Worm (Caenorhabditis elegans) whole organism, L1 larva: ENCODE data around the gene ZC449.2.

Experiments
- C04F5.9 ChIP-seq: sonication (generic microtip); optimal IDR thresholded peaks from 2 replicates; lab custom pipeline; 2016; ENCODE audit warnings: missing genetic modification characterization, missing compliant biosample characterization
- C34B4.2 ChIP-seq: sonication (generic microtip); optimal IDR thresholded peaks from 2 replicates; lab custom pipeline; 2017; ENCODE audit warnings: mild to moderate bottlenecking, missing genetic modification characterization, missing compliant biosample characterization
- aha-1 ChIP-seq: fragments of 150-350 bp; optimal IDR thresholded peaks from 2 replicates; lab custom pipeline; 2014; ENCODE audit warnings: missing biosample characterization, missing genetic modification characterization
- ama-1 ChIP-seq: fragments of 150-350 bp; optimal IDR thresholded peaks from 2 replicates; lab custom pipeline; 2014
- ceh-8 ChIP-seq: fragments of 200-800 bp; sonication (Bioruptor generic); optimal IDR thresholded peaks from 2 replicates; lab custom pipeline; 2018; ENCODE audit warnings: mild to moderate bottlenecking, missing genetic modification characterization, moderate library complexity, missing compliant biosample characterization
- ceh-82 ChIP-seq, 3 experiments: fragments of 150-350 bp in 1 of 3; sonication (generic microtip) in 2 of 3; optimal IDR thresholded peaks; 2 replicates each; lab custom pipeline; 2014 to 2017; ENCODE audit warnings: missing biosample characterization in 3 of 3, missing genetic modification characterization in 3 of 3
- dpl-1 ChIP-seq, 3 experiments: fragments of 150-350 bp in 2 of 3; sonication (generic microtip) in 1 of 3; optimal IDR thresholded peaks; 2 replicates each; lab custom pipeline; 2014 to 2017; ENCODE audit warnings: missing biosample characterization in 3 of 3, missing genetic modification characterization in 3 of 3, missing genetic modification reagents in 3 of 3
- dsc-1 ChIP-seq: sonication (generic microtip); optimal IDR thresholded peaks from 2 replicates; lab custom pipeline; 2016; ENCODE audit warnings: mild to moderate bottlenecking, missing genetic modification characterization, missing compliant biosample characterization
- efl-3 ChIP-seq: fragments of 200-800 bp; sonication (Bioruptor generic); optimal IDR thresholded peaks from 2 replicates; lab custom pipeline; 2018; ENCODE audit warnings: mild to moderate bottlenecking, missing genetic modification characterization, missing compliant biosample characterization
- egl-27 ChIP-seq, 2 experiments: fragments of 150-350 bp in 1 of 2; sonication (generic microtip); optimal IDR thresholded peaks; 3 replicates each; lab custom pipeline; 2017 to 2018; ENCODE audit warnings: missing biosample characterization in 2 of 2, missing genetic modification characterization in 2 of 2, missing genetic modification reagents in 2 of 2
- elt-3 ChIP-seq, 6 experiments: fragments of 150-350 bp in 1 of 6; sonication (generic microtip); optimal IDR thresholded peaks; 2 replicates each; lab custom pipeline; 2017 to 2018; ENCODE audit warnings: missing biosample characterization in 6 of 6, missing genetic modification characterization in 6 of 6, inconsistent platforms in 1 of 6
- fkh-8 ChIP-seq: sonication (generic microtip); optimal IDR thresholded peaks from 2 replicates; lab custom pipeline; 2016; ENCODE audit warnings: mild to moderate bottlenecking, missing genetic modification characterization, missing compliant biosample characterization
- fos-1 ChIP-seq: fragments of 150-350 bp; optimal IDR thresholded peaks from 2 replicates; lab custom pipeline; 2014; ENCODE audit warnings: missing biosample characterization, missing genetic modification characterization
- hlh-17 ChIP-seq: fragments of 200-800 bp; sonication (Bioruptor generic); optimal IDR thresholded peaks from 2 replicates; lab custom pipeline; 2018; ENCODE audit warnings: missing genetic modification characterization, mild to moderate bottlenecking, missing compliant biosample characterization, moderate library complexity, borderline replicate concordance
- hpl-2 ChIP-seq: fragments of 150-350 bp; optimal IDR thresholded peaks from 2 replicates; lab custom pipeline; 2014; ENCODE audit warnings: missing biosample characterization, missing genetic modification reagents, missing genetic modification characterization
- lin-35 ChIP-seq, 2 experiments: fragments of 150-350 bp; optimal IDR thresholded peaks; 2 replicates each; lab custom pipeline; 2014; ENCODE audit warnings: missing biosample characterization in 2 of 2, missing genetic modification characterization in 2 of 2, missing genetic modification reagents in 2 of 2
- nhr-11 ChIP-seq: fragments of 150-350 bp; optimal IDR thresholded peaks from 2 replicates; lab custom pipeline; 2014; ENCODE audit warnings: missing biosample characterization, missing genetic modification characterization
- nhr-12 ChIP-seq: sonication (generic microtip); optimal IDR thresholded peaks from 2 replicates; lab custom pipeline; 2017; ENCODE audit warnings: missing biosample characterization, missing genetic modification characterization
- nhr-28 ChIP-seq: fragments of 150-350 bp; optimal IDR thresholded peaks from 2 replicates; lab custom pipeline; 2014; ENCODE audit warnings: missing biosample characterization, missing genetic modification characterization
- nhr-47 ChIP-seq: sonication (generic microtip); optimal IDR thresholded peaks from 2 replicates; lab custom pipeline; 2016; ENCODE audit warnings: mild to moderate bottlenecking, missing genetic modification characterization, moderate library complexity, missing compliant biosample characterization
- nhr-77 ChIP-seq: fragments of 150-350 bp; optimal IDR thresholded peaks from 2 replicates; lab custom pipeline; 2014; ENCODE audit warnings: missing biosample characterization, missing genetic modification characterization
- nhr-85 ChIP-seq: sonication (generic microtip); peaks from one replicate; lab custom pipeline; 2016; ENCODE audit warnings: missing genetic modification characterization, inconsistent platforms, missing compliant biosample characterization
- pax-3 ChIP-seq: fragments of 200-800 bp; sonication (Bioruptor generic); optimal IDR thresholded peaks from 2 replicates; lab custom pipeline; 2018; ENCODE audit warnings: mild to moderate bottlenecking, missing genetic modification characterization, moderate library complexity, missing compliant biosample characterization
- rnt-1 ChIP-seq: sonication (generic microtip); optimal IDR thresholded peaks from 2 replicates; lab custom pipeline; 2016; ENCODE audit warnings: mild to moderate bottlenecking, missing genetic modification characterization, moderate library complexity, missing compliant biosample characterization
- snpc-4 ChIP-seq: fragments of 150-350 bp; optimal IDR thresholded peaks from 2 replicates; lab custom pipeline; 2014; ENCODE audit warnings: missing biosample characterization, missing genetic modification characterization
- sptf-1 ChIP-seq: fragments of 150-350 bp; optimal IDR thresholded peaks from 2 replicates; lab custom pipeline; 2014; ENCODE audit warnings: missing biosample characterization, missing genetic modification characterization
- swsn-7 ChIP-seq: sonication (generic microtip); optimal IDR thresholded peaks from 2 replicates; lab custom pipeline; 2016; ENCODE audit warnings: missing genetic modification characterization, missing compliant biosample characterization
- tbx-2 ChIP-seq: sonication (generic microtip); optimal IDR thresholded peaks from 2 replicates; lab custom pipeline; 2016; ENCODE audit warnings: missing genetic modification characterization, missing compliant biosample characterization
- tlp-1 ChIP-seq: fragments of 150-350 bp; optimal IDR thresholded peaks from 2 replicates; lab custom pipeline; 2014; ENCODE audit warnings: missing biosample characterization, missing genetic modification characterization
- unc-130 ChIP-seq: fragments of 150-350 bp; optimal IDR thresholded peaks from 2 replicates; lab custom pipeline; 2017; ENCODE audit warnings: missing biosample characterization, missing genetic modification characterization, inconsistent platforms
- unc-30 ChIP-seq: sonication (generic microtip); optimal IDR thresholded peaks from 2 replicates; lab custom pipeline; 2017; ENCODE audit warnings: missing biosample characterization, missing genetic modification characterization
- unc-62 ChIP-seq: fragments of 150-350 bp; optimal IDR thresholded peaks from 2 replicates; lab custom pipeline; 2014; ENCODE audit warnings: missing biosample characterization, missing genetic modification reagents, missing genetic modification characterization
- vab-15 ChIP-seq: sonication (generic microtip); optimal IDR thresholded peaks from 2 replicates; lab custom pipeline; 2017; ENCODE audit warnings: missing genotype, mild to moderate bottlenecking, missing genetic modification characterization, missing compliant biosample characterization
- zag-1 ChIP-seq: fragments of 150-350 bp; optimal IDR thresholded peaks from 2 replicates; lab custom pipeline; 2014; ENCODE audit warnings: missing biosample characterization, missing genetic modification characterization
- ztf-11 ChIP-seq, 2 experiments: sonication (generic microtip); optimal IDR thresholded peaks; 2 replicates each; lab custom pipeline; 2016 to 2017; ENCODE audit warnings: missing genetic modification characterization in 2 of 2, missing biosample characterization in 1 of 2, missing compliant biosample characterization in 1 of 2

The ZC449.2 gene

ce11 chrX:4986354-4986753 is 34.7 kb upstream of the ZC449.2 start:
- TF ChIP-seq ztf-11 (tag; optimal IDR thresholded peaks at IDR 0.05; lab: Kevin White, UChicago), result no peak
- no peak for TF ChIP-seq aha-1 (tag; lab: Kevin White, UChicago)
- TF ChIP-seq hpl-2 (GFP tag; lab: Kevin White, UChicago), result no peak
- no peak for TF ChIP-seq snpc-4
- TF ChIP-seq C34B4.2 (tag; lab: Kevin White, UChicago), result no peak
- TF ChIP-seq unc-30 (tag; lab: Kevin White, UChicago), result no peak
- no peak for TF ChIP-seq ceh-8 (GFP tag; lab: Kevin White, UChicago)
- TF ChIP-seq fkh-8, result no peak
- no peak for TF ChIP-seq unc-62 (GFP tag; lab: Kevin White, UChicago)
- TF ChIP-seq zag-1 (tag; lab: Kevin White, UChicago), result no peak
- TF ChIP-seq rnt-1 (tag; lab: Kevin White, UChicago), result no peak
- TF ChIP-seq dsc-1 (tag; lab: Kevin White, UChicago), result no peak
- no peak for TF ChIP-seq efl-3 (GFP tag; lab: Kevin White, UChicago)
- TF ChIP-seq elt-3 (tag; optimal IDR thresholded peaks at IDR 0.05; lab: Kevin White, UChicago), result no peak
- TF ChIP-seq hlh-17 (GFP tag; lab: Kevin White, UChicago), result no peak
- no peak for TF ChIP-seq sptf-1 (tag; lab: Kevin White, UChicago)
- TF ChIP-seq fos-1 (tag; lab: Kevin White, UChicago), result no peak
- TF ChIP-seq nhr-77 (tag; lab: Kevin White, UChicago), result no peak
- no peak for TF ChIP-seq lin-35 (GFP tag; optimal IDR thresholded peaks at IDR 0.05; lab: Kevin White, UChicago)

- TF ChIP-seq pax-3 (tag; lab: Kevin White, UChicago) (no peak), nhr-11 (tag; lab: Kevin White, UChicago) (no peak), nhr-12 (tag; lab: Kevin White, UChicago) (no peak), nhr-85 (tag; lab: Kevin White, UChicago) (no peak), ceh-82 (tag; optimal IDR thresholded peaks at IDR 0.05; lab: Kevin White, UChicago) (no peak), dpl-1 (GFP tag; optimal IDR thresholded peaks at IDR 0.05; lab: Kevin White, UChicago) (no peak), zag-1 (tag; lab: Kevin White, UChicago) (no peak), tlp-1 (no peak), aha-1 (tag; lab: Kevin White, UChicago) (no peak), ama-1 (lab: Kevin White, UChicago) (no peak), ztf-11 (tag; optimal IDR thresholded peaks at IDR 0.05; lab: Kevin White, UChicago) (no peak), rnt-1 (tag; lab: Kevin White, UChicago) (no peak), unc-62 (GFP tag; lab: Kevin White, UChicago) (no peak), fkh-8 (no peak)
- TF ChIP-seq, all 84 proteins: peak for 0
Observed at ce11 chrX:4987617-4988016, 33.5 kb upstream of the ZC449.2 start.

ce11 chrX:4992523-4992922 is 28.6 kb upstream of the ZC449.2 start:
- no peak for TF ChIP-seq fkh-8
- no peak for TF ChIP-seq vab-15 (tag; lab: Kevin White, UChicago)
- no peak for TF ChIP-seq unc-30 (tag; lab: Kevin White, UChicago)
- no peak for TF ChIP-seq dpl-1 (GFP tag; optimal IDR thresholded peaks at IDR 0.05; lab: Kevin White, UChicago)
- no peak for TF ChIP-seq fos-1 (tag; lab: Kevin White, UChicago)
- no peak for TF ChIP-seq sptf-1 (tag; lab: Kevin White, UChicago)
- TF ChIP-seq tlp-1, result no peak
- no peak for TF ChIP-seq swsn-7 (tag; lab: Kevin White, UChicago)
- no peak for TF ChIP-seq nhr-47 (tag; lab: Kevin White, UChicago)
- TF ChIP-seq nhr-12 (tag; lab: Kevin White, UChicago), result no peak
- TF ChIP-seq tbx-2, result no peak
- TF ChIP-seq unc-130, result no peak
- no peak for TF ChIP-seq hpl-2 (GFP tag; lab: Kevin White, UChicago)
- TF ChIP-seq C04F5.9 (tag; lab: Kevin White, UChicago), result no peak
- no peak for TF ChIP-seq egl-27 (tag; optimal IDR thresholded peaks at IDR 0.05; lab: Kevin White, UChicago)
- no peak for TF ChIP-seq nhr-28 (tag; lab: Kevin White, UChicago)
- TF ChIP-seq dsc-1 (tag; lab: Kevin White, UChicago), result no peak
